Worm (Caenorhabditis elegans) whole organism, L4 larva: ENCODE results near the gene T06D4.6.

ENCODE experiments used
- D1046.2 ChIP-seq: fragments of 200-800 bp; sonication (Bioruptor generic); IDR thresholded peaks from 2 replicates; pipeline ENCODE4 v1.3.6; 2022; ENCODE audit warnings: missing genetic modification characterization, missing compliant biosample characterization
- F37D6.2 ChIP-seq: sonication (generic microtip); optimal IDR thresholded peaks from 2 replicates; lab custom pipeline; 2016; ENCODE audit warnings: mild to moderate bottlenecking, missing genetic modification characterization, missing compliant biosample characterization
- F44E2.7 ChIP-seq: fragments of 200-800 bp; sonication (Bioruptor generic); IDR thresholded peaks from 2 replicates; pipeline ENCODE4 v2.1.2; 2022; ENCODE audit warnings: missing genetic modification characterization, missing compliant biosample characterization
- T26A8.4 ChIP-seq: fragments of 200-800 bp; sonication (Bioruptor generic); IDR thresholded peaks from 2 replicates; pipeline ENCODE4 v1.3.6; 2022; ENCODE audit warnings: missing genetic modification characterization, missing compliant biosample characterization
- Y105C5A.15 ChIP-seq: fragments of 200-800 bp; sonication (Bioruptor generic); IDR thresholded peaks from 2 replicates; pipeline ENCODE4 v1.3.6; 2022; ENCODE audit warnings: missing genetic modification characterization, missing compliant biosample characterization
- aly-2 ChIP-seq: sonication (generic microtip); optimal IDR thresholded peaks from 2 replicates; lab custom pipeline; 2018; ENCODE audit warnings: missing biosample characterization, missing genetic modification characterization
- ama-1 ChIP-seq: fragments of 150-350 bp; optimal IDR thresholded peaks from 2 replicates; lab custom pipeline; 2014; ENCODE audit warnings: inconsistent platforms, mixed read lengths
- ceh-20 ChIP-seq: fragments of 200-800 bp; sonication (Bioruptor generic); IDR thresholded peaks from 2 replicates; pipeline ENCODE4 v1.3.6; 2022; ENCODE audit warnings: missing genetic modification reagents, missing genetic modification characterization, missing compliant biosample characterization
- ceh-32 ChIP-seq: sonication (generic microtip); optimal IDR thresholded peaks from 2 replicates; lab custom pipeline; 2016; ENCODE audit warnings: mild to moderate bottlenecking, missing genetic modification characterization, missing compliant biosample characterization; ENCODE audit not compliant: poor library complexity
- ceh-44 ChIP-seq: fragments of 200-800 bp; sonication (Bioruptor generic); IDR thresholded peaks from 2 replicates; pipeline ENCODE4 v1.3.6; 2022; ENCODE audit warnings: missing genetic modification reagents, missing genetic modification characterization, missing compliant biosample characterization
- cey-2 ChIP-seq: sonication (generic microtip); optimal IDR thresholded peaks from 3 replicates; lab custom pipeline; 2017; ENCODE audit warnings: missing genetic modification characterization, mild to moderate bottlenecking, missing compliant biosample characterization, antibody characterized with exemption, borderline replicate concordance; ENCODE audit not compliant: insufficient read depth
- ctbp-1 ChIP-seq: fragments of 200-800 bp; sonication (Bioruptor generic); IDR thresholded peaks from 2 replicates; pipeline ENCODE4 v1.3.6; 2022; ENCODE audit warnings: missing genetic modification reagents, missing genetic modification characterization, missing compliant biosample characterization
- daf-8 ChIP-seq: fragments of 200-800 bp; sonication (Bioruptor generic); IDR thresholded peaks from 2 replicates; pipeline ENCODE4 v1.3.6; 2022; ENCODE audit warnings: missing genetic modification characterization, missing compliant biosample characterization
- dmd-8 ChIP-seq: fragments of 200-800 bp; sonication (Bioruptor generic); IDR thresholded peaks from 2 replicates; pipeline ENCODE4 v1.3.6; 2022; ENCODE audit warnings: missing genetic modification characterization, missing compliant biosample characterization
- dpl-1 ChIP-seq: fragments of 150-350 bp; optimal IDR thresholded peaks from 2 replicates; lab custom pipeline; 2014; ENCODE audit warnings: missing biosample characterization, missing genetic modification reagents, missing genetic modification characterization
- duxl-1 ChIP-seq: sonication (generic microtip); optimal IDR thresholded peaks from 2 replicates; lab custom pipeline; 2016; ENCODE audit warnings: mild to moderate bottlenecking, missing genetic modification characterization, moderate library complexity, missing compliant biosample characterization; ENCODE audit not compliant: poor library complexity
- dve-1 ChIP-seq: sonication (generic microtip); optimal IDR thresholded peaks from 2 replicates; lab custom pipeline; 2017; ENCODE audit warnings: antibody characterized with exemption, mild to moderate bottlenecking, missing genetic modification characterization, missing compliant biosample characterization; ENCODE audit not compliant: insufficient read depth
- egl-43 ChIP-seq: fragments of 200-800 bp; sonication (Bioruptor generic); IDR thresholded peaks from 2 replicates; pipeline ENCODE4 v1.3.6; 2022; ENCODE audit warnings: missing genetic modification reagents, missing genetic modification characterization, missing compliant biosample characterization
- fos-1 ChIP-seq: fragments of 150-350 bp; optimal IDR thresholded peaks from 2 replicates; lab custom pipeline; 2014; ENCODE audit warnings: missing biosample characterization, missing genetic modification characterization
- hif-1 ChIP-seq, 2 experiments: sonication (generic microtip); optimal IDR thresholded peaks; 2 replicates each; lab custom pipeline; 2016 to 2017; ENCODE audit warnings: missing compliant biosample characterization in 2 of 2, missing genetic modification characterization in 2 of 2, missing genetic modification reagents in 2 of 2, missing genotype in 2 of 2, mild to moderate bottlenecking in 1 of 2
- hlh-30 ChIP-seq: sonication (generic microtip); optimal IDR thresholded peaks from 2 replicates; lab custom pipeline; 2017; ENCODE audit warnings: antibody characterized with exemption, mild to moderate bottlenecking, missing genetic modification characterization, missing compliant biosample characterization; ENCODE audit not compliant: insufficient read depth
- hmg-1.1 ChIP-seq: fragments of 200-800 bp; sonication (Bioruptor generic); IDR thresholded peaks from 2 replicates; pipeline ENCODE4 v1.3.6; 2022; ENCODE audit warnings: missing genetic modification reagents, missing genetic modification characterization, missing compliant biosample characterization
- lim-7 ChIP-seq: fragments of 200-800 bp; sonication (Bioruptor generic); IDR thresholded peaks from 2 replicates; pipeline ENCODE4 v1.3.6; 2022; ENCODE audit warnings: missing genetic modification characterization, missing compliant biosample characterization
- lin-1 ChIP-seq: fragments of 200-800 bp; sonication (Bioruptor generic); IDR thresholded peaks from 2 replicates; pipeline ENCODE4 v1.3.6; 2022; ENCODE audit warnings: missing genetic modification reagents, missing genetic modification characterization, missing compliant biosample characterization
- lin-15B ChIP-seq: fragments of 150-350 bp; sonication (generic microtip); optimal IDR thresholded peaks from 3 replicates; lab custom pipeline; 2014; ENCODE audit warnings: missing biosample characterization, missing genetic modification characterization
- madf-5 ChIP-seq, 2 experiments: fragments of 200-800 bp; sonication (Bioruptor generic); IDR thresholded peaks; 2 replicates each; pipeline ENCODE4 v1.3.6; 2022; ENCODE audit warnings: missing compliant biosample characterization in 2 of 2, missing genetic modification characterization in 2 of 2
- madf-9 ChIP-seq: fragments of 200-800 bp; sonication (Bioruptor generic); conservative IDR thresholded peaks from 2 replicates; pipeline ENCODE4 v1.3.6; 2022; ENCODE audit warnings: missing genetic modification reagents, missing genetic modification characterization, missing compliant biosample characterization
- mdl-1 ChIP-seq, 2 experiments: fragments of 150-350 bp in 1 of 2; sonication (generic microtip) in 1 of 2; optimal IDR thresholded peaks; 2 replicates each; lab custom pipeline; 2014 to 2017; ENCODE audit warnings: missing biosample characterization in 2 of 2, missing genetic modification characterization in 2 of 2
- mep-1 ChIP-seq: fragments of 150-350 bp; sonication (generic microtip); optimal IDR thresholded peaks from 3 replicates; lab custom pipeline; 2014; ENCODE audit warnings: missing biosample characterization, missing genetic modification characterization
- mes-2 ChIP-seq: sonication (generic microtip); optimal IDR thresholded peaks from 2 replicates; lab custom pipeline; 2016; ENCODE audit warnings: missing genotype, mild to moderate bottlenecking, missing genetic modification characterization, missing compliant biosample characterization; ENCODE audit not compliant: poor library complexity, severe bottlenecking
- mxl-2 ChIP-seq: fragments of 200-800 bp; sonication (Bioruptor generic); conservative IDR thresholded peaks from 2 replicates; pipeline ENCODE4 v1.3.6; 2022; ENCODE audit warnings: missing genetic modification reagents, missing genetic modification characterization, missing compliant biosample characterization
- nhr-25 ChIP-seq: sonication (generic microtip); optimal IDR thresholded peaks from 2 replicates; lab custom pipeline; 2017; ENCODE audit warnings: missing genetic modification characterization, mild to moderate bottlenecking, missing compliant biosample characterization, antibody characterized with exemption, moderate library complexity, borderline replicate concordance; ENCODE audit not compliant: insufficient read depth
- nhr-28 ChIP-seq: fragments of 150-350 bp; optimal IDR thresholded peaks from 2 replicates; lab custom pipeline; 2014; ENCODE audit warnings: missing biosample characterization, missing genetic modification characterization
- nhr-41 ChIP-seq: fragments of 200-800 bp; sonication (Bioruptor generic); IDR thresholded peaks from 2 replicates; pipeline ENCODE4 v1.3.6; 2022; ENCODE audit warnings: missing genetic modification reagents, missing genetic modification characterization, missing compliant biosample characterization
- php-3 ChIP-seq: fragments of 200-800 bp; sonication (Bioruptor generic); IDR thresholded peaks from 2 replicates; pipeline ENCODE4 v1.3.6; 2022; ENCODE audit warnings: missing genetic modification reagents, missing genetic modification characterization, missing compliant biosample characterization
- snpc-1.2 ChIP-seq: fragments of 200-800 bp; sonication (Bioruptor generic); IDR thresholded peaks from 2 replicates; pipeline ENCODE4 v1.3.6; 2022; ENCODE audit warnings: missing genetic modification reagents, missing genetic modification characterization, missing compliant biosample characterization
- spr-1 ChIP-seq: sonication (generic microtip); optimal IDR thresholded peaks from 2 replicates; lab custom pipeline; 2016; ENCODE audit warnings: mild to moderate bottlenecking, missing genetic modification characterization, missing compliant biosample characterization
- zip-2 ChIP-seq: fragments of 150-350 bp; optimal IDR thresholded peaks from 2 replicates; lab custom pipeline; 2014; ENCODE audit warnings: missing biosample characterization, missing genetic modification characterization
- ztf-11 ChIP-seq: fragments of 150-350 bp; optimal IDR thresholded peaks from 2 replicates; lab custom pipeline; 2014; ENCODE audit warnings: missing biosample characterization, missing genetic modification characterization

T06D4.6 gene

DNA sequence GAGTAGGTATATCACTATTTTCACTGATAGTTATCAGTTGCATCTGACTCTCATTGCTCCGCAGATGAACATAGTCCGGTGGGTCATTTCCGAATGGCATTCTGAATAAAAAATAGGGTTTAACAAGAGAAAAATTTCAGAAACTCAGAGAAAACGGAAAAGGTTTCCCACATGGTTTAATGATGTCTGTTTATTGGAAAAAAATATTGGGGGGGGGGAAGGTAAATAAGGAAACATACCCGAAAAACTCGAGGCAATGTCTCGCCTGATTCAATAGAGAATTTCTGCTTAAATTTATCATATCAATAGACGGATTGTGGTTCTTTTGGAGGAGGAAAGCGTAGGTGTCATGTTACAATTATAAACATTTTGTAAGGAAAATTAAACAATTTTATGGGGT is 38.0 kb upstream of the T06D4.6 start, which contains the start of gene nep-11:
TSS of gene nep-11 (minus strand) at position 101 of the 400 bp plus-strand sequence.
- TF ChIP-seq hmg-1.1 (GFP tag; lab: Robert Waterston, UW) (no peak), dmd-8 (GFP tag; lab: Robert Waterston, UW) (no peak), mes-2 (tag; lab: Kevin White, UChicago) (no peak), dpl-1 (GFP tag; lab: Kevin White, UChicago) (no peak), T26A8.4 (GFP tag; lab: Robert Waterston, UW) (no peak), nhr-41 (no peak), Y105C5A.15 (GFP tag; lab: Robert Waterston, UW) (no peak), daf-8 (GFP tag; lab: Robert Waterston, UW) (no peak), F37D6.2 (tag; lab: Kevin White, UChicago) (no peak)

DNA sequence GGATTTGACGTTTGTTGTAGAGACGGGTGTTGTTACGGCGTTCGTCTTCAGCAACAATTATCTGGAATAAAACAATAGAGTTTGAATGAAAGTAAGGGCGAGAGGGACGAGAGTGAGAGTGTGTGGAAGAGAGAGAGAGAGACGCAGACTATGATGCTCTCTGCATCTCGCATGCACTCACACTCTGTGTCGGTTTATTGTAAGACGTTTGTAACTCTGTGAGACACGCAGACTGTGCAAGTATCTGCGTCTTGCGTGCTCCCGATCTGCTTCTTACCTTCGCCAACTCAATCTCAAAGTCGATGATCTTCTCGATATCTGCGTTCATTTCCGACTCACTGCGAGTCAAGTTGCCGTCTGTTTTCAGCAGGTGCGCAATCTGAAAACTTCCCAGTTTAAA is 35.5 kb upstream of the T06D4.6 start:
- peak; percentile 80 for TF ChIP-seq duxl-1 (tag; lab: Kevin White, UChicago)
- no peak for TF ChIP-seq ceh-44 (GFP tag; lab: Robert Waterston, UW)

DNA sequence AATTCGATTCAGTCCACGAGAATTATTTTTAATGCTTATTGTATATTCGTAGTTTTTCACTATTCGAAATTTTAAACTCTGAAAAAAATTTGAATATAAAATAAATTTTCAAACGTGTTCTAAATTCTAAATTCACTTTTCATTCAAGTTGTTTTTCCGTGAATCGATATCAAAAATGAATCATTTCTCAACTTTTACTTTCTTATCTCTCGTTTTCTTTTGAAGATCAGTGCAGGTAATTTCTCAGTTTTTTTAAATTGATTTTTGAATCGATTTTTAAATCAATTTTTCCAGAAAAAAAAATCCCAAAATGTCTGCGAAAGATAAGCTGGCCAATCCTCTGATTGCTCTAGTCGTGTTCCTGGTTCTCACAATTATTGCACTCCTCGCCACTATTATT is 29.1 kb upstream of the T06D4.6 start, which contains the start of gene nep-6:
TSS of gene nep-6 (plus strand) at position 301 of the 400 bp plus-strand sequence.
- TF ChIP-seq php-3 (GFP tag; lab: Robert Waterston, UW) (no peak), aly-2 (tag; lab: Kevin White, UChicago) (no peak), mes-2 (tag; lab: Kevin White, UChicago) (no peak), daf-8 (GFP tag; lab: Robert Waterston, UW) (no peak), egl-43 (no peak), D1046.2 (GFP tag; lab: Robert Waterston, UW) (no peak), lin-15B (tag; lab: Kevin White, UChicago) (no peak), nhr-25 (tag; lab: Kevin White, UChicago) (no peak), hlh-30 (tag; lab: Kevin White, UChicago) (no peak), madf-9 (GFP tag; lab: Robert Waterston, UW) (no peak), ztf-11 (tag; lab: Kevin White, UChicago) (no peak), snpc-1.2 (GFP tag; lab: Robert Waterston, UW) (no peak), dve-1 (no peak), ctbp-1 (GFP tag; lab: Robert Waterston, UW) (no peak), madf-5 (GFP tag; IDR thresholded peaks at IDR 0.05; lab: Robert Waterston, UW) (no peak)

DNA sequence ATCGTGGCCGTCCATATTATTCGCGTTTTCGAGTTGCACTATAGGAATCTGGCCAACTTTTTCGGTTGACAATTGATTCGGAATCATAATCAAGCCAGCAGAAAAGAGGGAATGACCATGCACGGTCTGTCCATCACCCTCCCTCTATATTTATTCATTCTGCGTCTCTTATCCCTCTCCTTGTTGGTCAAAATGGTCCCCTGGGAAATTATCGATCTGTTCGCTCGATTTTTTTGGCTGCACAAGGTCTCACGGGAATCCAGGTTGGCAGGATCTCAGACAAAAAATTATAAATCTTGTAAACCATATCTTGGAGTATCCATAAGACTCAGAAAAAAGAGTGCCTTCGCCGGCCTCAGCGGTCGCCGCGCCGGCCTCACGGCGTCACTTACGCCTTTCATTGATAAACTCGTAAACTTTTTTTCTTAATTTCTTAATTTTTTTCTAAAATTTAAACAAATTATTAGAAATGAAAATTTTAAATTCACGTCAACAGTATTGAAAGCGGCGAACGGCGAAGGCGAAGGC is 27.0 kb upstream of the T06D4.6 start, which contains the start of the genes F18A12.7 and F18A12.2:
TSS of gene F18A12.7 (minus strand) at position 101 of the 528 bp plus-strand sequence.
TSS of gene F18A12.2 (plus strand) at position 478 of the 528 bp plus-strand sequence.
- no peak for TF ChIP-seq mdl-1 (tag; optimal IDR thresholded peaks at IDR 0.05; lab: Kevin White, UChicago)
- no peak for TF ChIP-seq mep-1 (tag; lab: Kevin White, UChicago)
- no peak for TF ChIP-seq madf-5 (GFP tag; IDR thresholded peaks at IDR 0.05; lab: Robert Waterston, UW)
- no peak for TF ChIP-seq fos-1 (tag; lab: Kevin White, UChicago)
- TF ChIP-seq ceh-32 (tag; lab: Kevin White, UChicago), result no peak
- no peak for TF ChIP-seq lin-1
- TF ChIP-seq lim-7 (GFP tag; lab: Robert Waterston, UW), result no peak
- TF ChIP-seq ama-1 (lab: Kevin White, UChicago), result no peak
- TF ChIP-seq ctbp-1 (GFP tag; lab: Robert Waterston, UW), result no peak
- TF ChIP-seq hif-1 (tag; optimal IDR thresholded peaks at IDR 0.05; lab: Kevin White, UChicago), result no peak
- TF ChIP-seq cey-2 (tag; lab: Kevin White, UChicago), result no peak
- TF ChIP-seq F44E2.7 (GFP tag; lab: Robert Waterston, UW), result no peak
- no peak for TF ChIP-seq zip-2 (tag; lab: Kevin White, UChicago)
- TF ChIP-seq mes-2 (tag; lab: Kevin White, UChicago), result no peak
- no peak for TF ChIP-seq egl-43
- no peak for TF ChIP-seq ztf-11 (tag; lab: Kevin White, UChicago)
- TF ChIP-seq mxl-2 (GFP tag; lab: Robert Waterston, UW), result no peak
- TF ChIP-seq spr-1 (tag; lab: Kevin White, UChicago), result no peak
- TF ChIP-seq ceh-20 (GFP tag; lab: Robert Waterston, UW), result no peak
- no peak for TF ChIP-seq nhr-28 (tag; lab: Kevin White, UChicago)
